Fruit fly (Drosophila melanogaster) whole organism, prepupa: ENCODE data around the gene CG6753.

Source experiments
- CG10631 ChIP-seq: fragments of 200-800 bp; sonication (Bioruptor generic); optimal IDR thresholded peaks from 2 replicates; lab custom pipeline; 2016; ENCODE audit warnings: missing biosample characterization, missing genetic modification characterization
- CG10669 ChIP-seq: fragments of 200-800 bp; sonication (Bioruptor generic); optimal IDR thresholded peaks from 3 replicates; lab custom pipeline; 2018; ENCODE audit warnings: missing biosample characterization, mild to moderate bottlenecking, missing genetic modification characterization, moderate library complexity
- CG11294 ChIP-seq: fragments of 200-800 bp; sonication (Bioruptor generic); IDR thresholded peaks from 2 replicates; pipeline ENCODE4 v1.3.6; 2022; ENCODE audit warnings: missing biosample characterization, missing genetic modification characterization
- CG11762 ChIP-seq: fragments of 200-800 bp; sonication (Bioruptor generic); optimal IDR thresholded peaks from 3 replicates; lab custom pipeline; 2016; ENCODE audit warnings: missing biosample characterization, missing genetic modification characterization; ENCODE audit not compliant: insufficient read depth
- CG11902 ChIP-seq: fragments of 200-800 bp; sonication (Bioruptor generic); optimal IDR thresholded peaks from 3 replicates; lab custom pipeline; 2016; ENCODE audit warnings: missing biosample characterization, missing genetic modification characterization
- CG15336 ChIP-seq: fragments of 200-800 bp; sonication (Bioruptor generic); IDR thresholded peaks from 2 replicates; pipeline ENCODE4 v1.3.6; 2022; ENCODE audit warnings: missing biosample characterization, missing genetic modification characterization
- CG31627 ChIP-seq: fragments of 200-800 bp; sonication (Bioruptor generic); optimal IDR thresholded peaks from 3 replicates; lab custom pipeline; 2016; ENCODE audit warnings: missing biosample characterization, missing genetic modification characterization
- CG32006 ChIP-seq: fragments of 200-800 bp; sonication (Bioruptor generic); optimal IDR thresholded peaks from 3 replicates; lab custom pipeline; 2017; ENCODE audit warnings: missing biosample characterization, mild to moderate bottlenecking, missing genetic modification characterization
- CG34406 ChIP-seq: fragments of 200-800 bp; sonication (Bioruptor generic); optimal IDR thresholded peaks from 3 replicates; lab custom pipeline; 2016; ENCODE audit warnings: missing biosample characterization, missing genetic modification characterization
- CG4318 ChIP-seq: fragments of 200-800 bp; sonication (Bioruptor generic); optimal IDR thresholded peaks from 3 replicates; lab custom pipeline; 2017; ENCODE audit warnings: missing biosample characterization, mild to moderate bottlenecking, missing genetic modification characterization
- CG6163 ChIP-seq: fragments of 200-800 bp; sonication (Bioruptor generic); IDR thresholded peaks from 3 replicates; pipeline ENCODE4 v1.3.6; 2022; ENCODE audit warnings: missing biosample characterization, missing genetic modification characterization
- CG6276 ChIP-seq: fragments of 200-800 bp; sonication (Bioruptor generic); optimal IDR thresholded peaks from 2 replicates; lab custom pipeline; 2017; ENCODE audit warnings: missing biosample characterization, mild to moderate bottlenecking, missing genetic modification characterization
- CG6854 ChIP-seq: fragments of 200-800 bp; sonication (Bioruptor generic); optimal IDR thresholded peaks from 2 replicates; lab custom pipeline; 2017; ENCODE audit warnings: missing biosample characterization, mild to moderate bottlenecking, missing genetic modification characterization
- CG7368 ChIP-seq: fragments of 200-800 bp; sonication (Bioruptor generic); optimal IDR thresholded peaks from 3 replicates; lab custom pipeline; 2016; ENCODE audit warnings: missing biosample characterization, missing genetic modification characterization
- CG8119 ChIP-seq: fragments of 200-800 bp; sonication (Bioruptor generic); IDR thresholded peaks from 3 replicates; pipeline ENCODE4 v1.3.6; 2022; ENCODE audit warnings: missing biosample characterization, missing genetic modification characterization
- CG8319 ChIP-seq: fragments of 200-800 bp; sonication (Bioruptor generic); optimal IDR thresholded peaks from 3 replicates; lab custom pipeline; 2016; ENCODE audit warnings: missing biosample characterization, missing genetic modification characterization
- CG8632 ChIP-seq: fragments of 200-800 bp; sonication (Bioruptor generic); optimal IDR thresholded peaks from 3 replicates; lab custom pipeline; 2016; ENCODE audit warnings: missing biosample characterization, missing genetic modification characterization
- CG9139 ChIP-seq: fragments of 200-800 bp; sonication (Bioruptor generic); optimal IDR thresholded peaks from 3 replicates; lab custom pipeline; 2017; ENCODE audit warnings: missing biosample characterization, mild to moderate bottlenecking, missing genetic modification characterization
- Eip78C ChIP-seq: fragments of 200-800 bp; sonication (Bioruptor generic); peaks from one replicate; lab custom pipeline; 2016; ENCODE audit warnings: missing biosample characterization, missing genetic modification characterization
- Ets21C ChIP-seq: fragments of 200-800 bp; sonication (Bioruptor generic); optimal IDR thresholded peaks from 3 replicates; lab custom pipeline; 2016; ENCODE audit warnings: missing biosample characterization, missing genetic modification characterization
- Gug ChIP-seq: fragments of 200-800 bp; sonication (Bioruptor generic); IDR thresholded peaks from 2 replicates; pipeline ENCODE4 v1.3.6; 2022; ENCODE audit warnings: missing biosample characterization, missing genetic modification characterization
- Hr4 ChIP-seq: fragments of 200-800 bp; sonication (Bioruptor generic); optimal IDR thresholded peaks from 3 replicates; lab custom pipeline; 2016; ENCODE audit warnings: missing biosample characterization, missing genetic modification characterization
- Lpt ChIP-seq: fragments of 200-800 bp; sonication (Bioruptor generic); optimal IDR thresholded peaks from 3 replicates; lab custom pipeline; 2016; ENCODE audit warnings: missing biosample characterization, missing genetic modification characterization
- OdsH ChIP-seq: fragments of 200-800 bp; sonication (Bioruptor generic); optimal IDR thresholded peaks from 3 replicates; lab custom pipeline; 2016; ENCODE audit warnings: missing biosample characterization, missing genetic modification characterization
- Smox ChIP-seq: fragments of 200-800 bp; sonication (Bioruptor generic); optimal IDR thresholded peaks from 3 replicates; lab custom pipeline; 2016; ENCODE audit warnings: missing biosample characterization, missing genetic modification characterization
- Sox102F ChIP-seq: fragments of 200-800 bp; sonication (Bioruptor generic); optimal IDR thresholded peaks from 2 replicates; lab custom pipeline; 2016; ENCODE audit warnings: missing biosample characterization, mild to moderate bottlenecking, missing genetic modification characterization
- Sox14 ChIP-seq: fragments of 200-800 bp; sonication (Bioruptor generic); optimal IDR thresholded peaks from 3 replicates; lab custom pipeline; 2016; ENCODE audit warnings: missing biosample characterization, missing genetic modification characterization
- achi ChIP-seq: fragments of 200-800 bp; sonication (Bioruptor generic); optimal IDR thresholded peaks from 3 replicates; lab custom pipeline; 2016; ENCODE audit warnings: missing biosample characterization, missing genetic modification characterization
- acj6 ChIP-seq: fragments of 200-800 bp; sonication (Bioruptor generic); optimal IDR thresholded peaks from 3 replicates; lab custom pipeline; 2016; ENCODE audit warnings: missing biosample characterization, missing genetic modification characterization
- cyc ChIP-seq: fragments of 200-800 bp; sonication (Bioruptor generic); optimal IDR thresholded peaks from 3 replicates; lab custom pipeline; 2016; ENCODE audit warnings: missing biosample characterization, missing genetic modification characterization
- dac ChIP-seq: fragments of 200-800 bp; sonication (Bioruptor generic); optimal IDR thresholded peaks from 2 replicates; lab custom pipeline; 2017; ENCODE audit warnings: missing biosample characterization, mild to moderate bottlenecking, missing genetic modification characterization
- dsx ChIP-seq: fragments of 200-800 bp; optimal IDR thresholded peaks from 3 replicates; lab custom pipeline; 2019; ENCODE audit warnings: missing biosample characterization, mild to moderate bottlenecking, missing genetic modification characterization, moderate library complexity; ENCODE audit not compliant: poor library complexity, severe bottlenecking
- eg ChIP-seq: fragments of 200-800 bp; sonication (Bioruptor generic); IDR thresholded peaks from 3 replicates; pipeline ENCODE4 v1.3.6; 2022; ENCODE audit warnings: missing biosample characterization, missing genetic modification characterization
- esn ChIP-seq: fragments of 200-800 bp; sonication (Bioruptor generic); optimal IDR thresholded peaks from 2 replicates; lab custom pipeline; 2016; ENCODE audit warnings: missing biosample characterization, mild to moderate bottlenecking, missing genetic modification characterization, moderate library complexity
- fd85E ChIP-seq: fragments of 200-800 bp; sonication (Bioruptor generic); optimal IDR thresholded peaks from 3 replicates; lab custom pipeline; 2016; ENCODE audit warnings: missing biosample characterization, missing genetic modification characterization
- fkh ChIP-seq: fragments of 200-800 bp; sonication (Bioruptor generic); optimal IDR thresholded peaks from 3 replicates; lab custom pipeline; 2017; ENCODE audit warnings: missing biosample characterization, mild to moderate bottlenecking, missing genetic modification characterization, moderate library complexity
- lz ChIP-seq: fragments of 200-800 bp; sonication (Bioruptor generic); optimal IDR thresholded peaks from 3 replicates; lab custom pipeline; 2016; ENCODE audit warnings: missing biosample characterization, missing genetic modification characterization
- net ChIP-seq: fragments of 200-800 bp; sonication (Bioruptor generic); optimal IDR thresholded peaks from 3 replicates; lab custom pipeline; 2016; ENCODE audit warnings: missing biosample characterization, missing genetic modification characterization
- salr ChIP-seq, 2 experiments: fragments of 200-800 bp; sonication (Bioruptor generic); optimal IDR thresholded peaks; 3 replicates each; lab custom pipeline; 2016 to 2018; ENCODE audit warnings: missing biosample characterization in 2 of 2, missing genetic modification characterization in 2 of 2, mild to moderate bottlenecking in 1 of 2
- svp ChIP-seq: fragments of 200-800 bp; sonication (Bioruptor generic); peaks from one replicate; lab custom pipeline; 2016; ENCODE audit warnings: missing biosample characterization, missing genetic modification characterization
- vri ChIP-seq: fragments of 200-800 bp; sonication (Bioruptor generic); optimal IDR thresholded peaks from 3 replicates; lab custom pipeline; 2016; ENCODE audit warnings: missing biosample characterization, mild to moderate bottlenecking, missing genetic modification characterization

CG6753 gene

DNA sequence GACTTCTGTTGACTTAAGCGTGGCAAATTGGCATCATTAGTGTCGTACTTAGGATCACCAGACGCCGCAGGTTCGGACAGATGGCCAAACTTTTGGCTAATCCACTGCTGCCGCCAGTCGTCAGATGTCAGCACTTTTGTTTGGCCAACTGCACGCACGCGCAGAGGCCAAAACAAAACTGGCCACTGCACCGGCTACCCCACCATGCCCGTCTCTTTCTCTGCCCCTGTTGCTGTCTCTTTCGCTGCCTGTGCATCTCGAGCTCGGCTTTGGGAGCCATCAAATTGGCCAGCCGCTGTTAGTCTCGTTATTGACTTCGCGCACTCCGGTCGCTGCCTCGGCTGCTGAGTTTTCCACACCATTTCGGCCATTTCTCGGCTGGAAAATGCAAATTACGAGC is 20.2 kb upstream of the CG6753 start, which contains the start of gene CG14395:
TSS of gene CG14395 (plus strand) at position 301 of the 400 bp plus-strand sequence.
- TF ChIP-seq salr (GFP tag; optimal IDR thresholded peaks at IDR 0.05; lab: Kevin White, UChicago) (no peak), vri (GFP tag; lab: Kevin White, UChicago) (no peak), CG6854 (no peak), Smox (GFP tag; lab: Kevin White, UChicago) (no peak), eg (peak; percentile 36; the same call in 1 of the 3 replicates), CG11762 (no peak), CG9139 (no peak), CG31627 (no peak)

- no peak for TF ChIP-seq CG11294 (GFP tag; lab: Robert Waterston, UW)
- TF ChIP-seq Sox14 (GFP tag; lab: Kevin White, UChicago): no peak
- TF ChIP-seq svp (GFP tag; lab: Kevin White, UChicago): peak; percentile 12
- no peak for TF ChIP-seq Sox102F (GFP tag; lab: Kevin White, UChicago)
- peak; percentile 63 for TF ChIP-seq fkh (GFP tag; lab: Kevin White, UChicago)
- TF ChIP-seq CG11762: no peak
Observed at dm6 chr3R:12656946-12657566, 14.8 kb upstream of the CG6753 start.

DNA sequence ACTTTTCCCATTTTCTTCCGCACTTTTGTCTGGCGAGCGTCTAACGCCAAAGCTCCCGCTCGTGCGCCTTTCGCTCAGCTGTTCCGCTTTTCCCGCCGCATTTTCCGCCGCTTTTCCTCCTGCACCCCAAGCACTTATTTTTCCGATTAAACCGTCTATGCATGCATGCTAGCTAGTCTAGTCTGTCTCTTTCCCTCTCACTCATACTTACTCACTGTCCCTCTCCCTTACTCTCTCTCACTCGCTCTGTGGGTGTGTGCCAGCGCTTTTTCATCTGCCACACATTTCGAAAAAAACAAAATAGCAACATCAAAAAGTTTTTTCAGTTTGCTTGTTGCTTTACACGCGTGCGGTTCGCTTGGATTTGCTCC is 12.0 kb upstream of the CG6753 start, which contains the start of gene CG6225:
TSS of gene CG6225 (plus strand) at position 325 of the 371 bp plus-strand sequence.
- TF ChIP-seq CG34406 (GFP tag; lab: Kevin White, UChicago) (no peak), achi (GFP tag; lab: Kevin White, UChicago) (no peak), CG10631 (no peak), Sox14 (GFP tag; lab: Kevin White, UChicago) (no peak), dsx (GFP tag; lab: Kevin White, UChicago) (no peak), esn (GFP tag; lab: Kevin White, UChicago) (no peak), CG31627 (no peak), acj6 (no peak), vri (GFP tag; lab: Kevin White, UChicago) (no peak), CG7368 (no peak), eg (no peak), CG6163 (GFP tag; lab: Robert Waterston, UW) (no peak), Smox (GFP tag; lab: Kevin White, UChicago) (no peak), CG11762 (no peak), CG11902 (GFP tag; lab: Kevin White, UChicago) (no peak), CG8632 (no peak), CG6276 (GFP tag; lab: Kevin White, UChicago) (no peak), cyc (no peak), Lpt (GFP tag; lab: Kevin White, UChicago) (no peak), lz (GFP tag; lab: Kevin White, UChicago) (no peak)

dm6 chr3R:12653511-12654252 is 11.4 kb upstream of the CG6753 start:
- TF ChIP-seq Gug (GFP tag; lab: Robert Waterston, UW) (peak; percentile 68), CG8319 (GFP tag; lab: Kevin White, UChicago) (no peak), dac (GFP tag; lab: Kevin White, UChicago) (peak; percentile 51), CG8119 (GFP tag; lab: Robert Waterston, UW) (peak; percentile 88), vri (GFP tag; lab: Kevin White, UChicago) (peak; percentile 50), CG6276 (GFP tag; lab: Kevin White, UChicago) (peak; percentile 64), achi (GFP tag; lab: Kevin White, UChicago) (peak; percentile 26), CG6163 (GFP tag; lab: Robert Waterston, UW) (peak; percentile 39; the same call in 2 of the 3 replicates), CG11294 (GFP tag; lab: Robert Waterston, UW) (peak; percentile 78; the same call in 1 of the 2 replicates), Eip78C (GFP tag; lab: Kevin White, UChicago) (peak; percentile 51), Ets21C (GFP tag; lab: Kevin White, UChicago) (no peak), CG15336 (GFP tag; lab: Robert Waterston, UW) (peak; percentile 82), CG10669 (GFP tag; lab: Kevin White, UChicago) (no peak), fkh (GFP tag; lab: Kevin White, UChicago) (peak; percentile 56), Lpt (GFP tag; lab: Kevin White, UChicago) (peak; percentile 48), dsx (GFP tag; lab: Kevin White, UChicago) (no peak), eg (peak; percentile 83), Hr4 (peak; percentile 83), CG32006 (GFP tag; lab: Kevin White, UChicago) (peak; percentile 79), CG9139 (no peak), CG4318 (GFP tag; lab: Kevin White, UChicago) (peak; percentile 34), net (peak; percentile 45), OdsH (GFP tag; lab: Kevin White, UChicago) (peak; percentile 27), svp (GFP tag; lab: Kevin White, UChicago) (peak; percentile 58), fd85E (GFP tag; lab: Kevin White, UChicago) (no peak)
